Worm (Caenorhabditis elegans) whole organism, L2 larva: ENCODE measurements around the gene col-118.

ENCODE experiments used
- ama-1 ChIP-seq: fragments of 150-350 bp; optimal IDR thresholded peaks from 2 replicates; lab custom pipeline; 2018; ENCODE audit warnings: inconsistent platforms
- ceh-82 ChIP-seq: fragments of 150-350 bp; optimal IDR thresholded peaks from 2 replicates; lab custom pipeline; 2014; ENCODE audit warnings: missing biosample characterization, missing genetic modification characterization
- crh-2 ChIP-seq: sonication (generic microtip); optimal IDR thresholded peaks from 2 replicates; lab custom pipeline; 2017; ENCODE audit warnings: missing biosample characterization, missing genetic modification characterization
- nhr-25 ChIP-seq: fragments of 150-350 bp; sonication (generic microtip); optimal IDR thresholded peaks from 3 replicates; lab custom pipeline; 2014; ENCODE audit warnings: missing biosample characterization, missing genetic modification characterization
- snpc-4 ChIP-seq: fragments of 150-350 bp; optimal IDR thresholded peaks from 2 replicates; lab custom pipeline; 2014; ENCODE audit warnings: missing biosample characterization, missing genetic modification characterization
- unc-39 ChIP-seq: fragments of 150-350 bp; optimal IDR thresholded peaks from 2 replicates; lab custom pipeline; 2014; ENCODE audit warnings: missing biosample characterization, missing genetic modification characterization
- unc-55 ChIP-seq: fragments of 150-350 bp; sonication (generic microtip); optimal IDR thresholded peaks from 3 replicates; lab custom pipeline; 2014; ENCODE audit warnings: missing biosample characterization, missing genetic modification reagents, missing genetic modification characterization
- unc-62 ChIP-seq: fragments of 150-350 bp; optimal IDR thresholded peaks from 2 replicates; lab custom pipeline; 2014; ENCODE audit warnings: missing biosample characterization, missing genetic modification reagents, missing genetic modification characterization

ce11 chrIV:8817639-8818038 is 30.4 kb upstream of the col-118 start, which contains the start of gene T28C6.10:
- TF ChIP-seq ceh-82 (tag; lab: Kevin White, UChicago) (no peak), unc-55 (no peak), unc-62 (GFP tag; lab: Kevin White, UChicago) (no peak), unc-39 (no peak), snpc-4 (tag; lab: Kevin White, UChicago) (no peak), ama-1 (no peak), nhr-25 (tag; lab: Kevin White, UChicago) (no peak), crh-2 (tag; lab: Kevin White, UChicago) (no peak)
